Worm (Caenorhabditis elegans) whole organism, L3 larva: ENCODE results near the gene aak-1.

ENCODE experiments used
- R02D3.7 ChIP-seq: fragments of 150-350 bp; optimal IDR thresholded peaks from 2 replicates; lab custom pipeline; 2014; ENCODE audit warnings: missing biosample characterization, missing genetic modification characterization
- aly-2 ChIP-seq: fragments of 150-350 bp; optimal IDR thresholded peaks from 2 replicates; lab custom pipeline; 2014; ENCODE audit warnings: missing biosample characterization, missing genetic modification characterization
- ama-1 ChIP-seq: fragments of 150-350 bp; optimal IDR thresholded peaks from 2 replicates; lab custom pipeline; 2018
- ceh-16 ChIP-seq: sonication (generic microtip); optimal IDR thresholded peaks from 2 replicates; lab custom pipeline; 2017; ENCODE audit warnings: missing biosample characterization, missing genetic modification characterization
- ceh-82 ChIP-seq: fragments of 150-350 bp; optimal IDR thresholded peaks from 2 replicates; lab custom pipeline; 2014; ENCODE audit warnings: missing biosample characterization, missing genetic modification characterization
- ceh-9 ChIP-seq: sonication (generic microtip); optimal IDR thresholded peaks from 2 replicates; lab custom pipeline; 2018; ENCODE audit warnings: missing biosample characterization, missing genetic modification characterization
- daf-12 ChIP-seq: fragments of 150-350 bp; optimal IDR thresholded peaks from 2 replicates; lab custom pipeline; 2014; ENCODE audit warnings: missing biosample characterization, missing genetic modification reagents, missing genetic modification characterization
- egl-5 ChIP-seq: fragments of 150-350 bp; optimal IDR thresholded peaks from 2 replicates; lab custom pipeline; 2017; ENCODE audit warnings: missing biosample characterization, missing genetic modification reagents, missing genetic modification characterization, inconsistent platforms
- elt-1 ChIP-seq: fragments of 150-350 bp; optimal IDR thresholded peaks from 2 replicates; lab custom pipeline; 2014; ENCODE audit warnings: missing biosample characterization, missing genetic modification characterization
- elt-2 ChIP-seq: sonication (generic microtip); optimal IDR thresholded peaks from 2 replicates; lab custom pipeline; 2016; ENCODE audit warnings: missing genetic modification reagents, mild to moderate bottlenecking, missing genetic modification characterization, missing compliant biosample characterization
- elt-3 ChIP-seq, 3 experiments: fragments of 150-350 bp in 1 of 3; sonication (generic microtip) in 2 of 3; optimal IDR thresholded peaks; 2 replicates in 2 of 3; 4 replicates in 1 of 3; lab custom pipeline; 2014 to 2017; ENCODE audit warnings: missing biosample characterization in 3 of 3, missing genetic modification characterization in 3 of 3
- eor-1 ChIP-seq, 2 experiments: fragments of 150-350 bp; optimal IDR thresholded peaks; 2 replicates each; lab custom pipeline; 2014 to 2018; ENCODE audit warnings: missing biosample characterization in 2 of 2, missing genetic modification characterization in 2 of 2
- fkh-10 ChIP-seq: sonication (generic microtip); optimal IDR thresholded peaks from 2 replicates; lab custom pipeline; 2017; ENCODE audit warnings: missing biosample characterization, missing genetic modification reagents, missing genetic modification characterization
- fos-1 ChIP-seq: fragments of 150-350 bp; optimal IDR thresholded peaks from 2 replicates; lab custom pipeline; 2014; ENCODE audit warnings: missing biosample characterization, missing genetic modification characterization
- hmg-11 ChIP-seq: sonication (generic microtip); optimal IDR thresholded peaks from 2 replicates; lab custom pipeline; 2016; ENCODE audit warnings: missing genetic modification characterization, missing compliant biosample characterization
- jun-1 ChIP-seq: fragments of 150-350 bp; optimal IDR thresholded peaks from 2 replicates; lab custom pipeline; 2014; ENCODE audit warnings: missing biosample characterization, missing genetic modification reagents, missing genetic modification characterization
- lin-15B ChIP-seq: fragments of 150-350 bp; optimal IDR thresholded peaks from 2 replicates; lab custom pipeline; 2014; ENCODE audit warnings: missing biosample characterization, missing genetic modification characterization
- lin-39 ChIP-seq: fragments of 150-350 bp; optimal IDR thresholded peaks from 2 replicates; lab custom pipeline; 2018; ENCODE audit warnings: missing biosample characterization, missing genetic modification reagents, missing genetic modification characterization
- lsy-12 ChIP-seq: sonication (generic microtip); optimal IDR thresholded peaks from 2 replicates; lab custom pipeline; 2016; ENCODE audit warnings: mild to moderate bottlenecking, missing genetic modification characterization, missing compliant biosample characterization
- mdl-1 ChIP-seq: fragments of 150-350 bp; optimal IDR thresholded peaks from 2 replicates; lab custom pipeline; 2014; ENCODE audit warnings: missing biosample characterization, missing genetic modification characterization
- mml-1 ChIP-seq: fragments of 150-350 bp; sonication (generic microtip); optimal IDR thresholded peaks from 3 replicates; lab custom pipeline; 2014; ENCODE audit warnings: missing biosample characterization, missing genetic modification characterization
- nfya-1 ChIP-seq: sonication (generic microtip); optimal IDR thresholded peaks from 2 replicates; lab custom pipeline; 2017; ENCODE audit warnings: missing genetic modification characterization, mild to moderate bottlenecking, missing compliant biosample characterization, antibody characterized with exemption, moderate library complexity; ENCODE audit not compliant: insufficient read depth
- nhr-11 ChIP-seq: fragments of 150-350 bp; optimal IDR thresholded peaks from 2 replicates; lab custom pipeline; 2014; ENCODE audit warnings: missing biosample characterization, missing genetic modification characterization
- nhr-23 ChIP-seq: fragments of 150-350 bp; optimal IDR thresholded peaks from 2 replicates; lab custom pipeline; 2014; ENCODE audit warnings: missing biosample characterization, missing genetic modification reagents, missing genetic modification characterization
- nhr-25 ChIP-seq: sonication (generic microtip); optimal IDR thresholded peaks from 2 replicates; lab custom pipeline; 2017; ENCODE audit warnings: missing biosample characterization, missing genetic modification characterization
- nhr-28 ChIP-seq: fragments of 150-350 bp; optimal IDR thresholded peaks from 2 replicates; lab custom pipeline; 2014; ENCODE audit warnings: missing biosample characterization, missing genetic modification characterization
- nhr-43 ChIP-seq: sonication (generic microtip); optimal IDR thresholded peaks from 2 replicates; lab custom pipeline; 2016; ENCODE audit warnings: mild to moderate bottlenecking, missing genetic modification characterization, missing compliant biosample characterization; ENCODE audit not compliant: poor library complexity, severe bottlenecking
- nhr-67 ChIP-seq: fragments of 150-350 bp; optimal IDR thresholded peaks from 2 replicates; lab custom pipeline; 2014; ENCODE audit warnings: missing biosample characterization, missing genetic modification characterization
- pha-4 ChIP-seq: fragments of 150-350 bp; optimal IDR thresholded peaks from 2 replicates; lab custom pipeline; 2014; ENCODE audit warnings: missing biosample characterization, missing genetic modification reagents, missing genetic modification characterization
- pqm-1 ChIP-seq: fragments of 150-350 bp; optimal IDR thresholded peaks from 2 replicates; lab custom pipeline; 2017; ENCODE audit warnings: missing biosample characterization, missing genetic modification characterization, inconsistent platforms
- sea-2 ChIP-seq: fragments of 150-350 bp; sonication (generic microtip); optimal IDR thresholded peaks from 4 replicates; lab custom pipeline; 2014; ENCODE audit warnings: missing biosample characterization, missing genetic modification reagents, missing genetic modification characterization
- skn-1 ChIP-seq: fragments of 150-350 bp; optimal IDR thresholded peaks from 2 replicates; lab custom pipeline; 2014; ENCODE audit warnings: missing biosample characterization, missing genetic modification characterization
- snpc-4 ChIP-seq: fragments of 150-350 bp; optimal IDR thresholded peaks from 2 replicates; lab custom pipeline; 2014; ENCODE audit warnings: missing biosample characterization, missing genetic modification characterization
- tbx-2 ChIP-seq: sonication (generic microtip); optimal IDR thresholded peaks from 2 replicates; lab custom pipeline; 2016; ENCODE audit warnings: mild to moderate bottlenecking, missing genetic modification characterization, missing compliant biosample characterization
- unc-39 ChIP-seq: sonication (generic microtip); optimal IDR thresholded peaks from 4 replicates; lab custom pipeline; 2017; ENCODE audit warnings: missing biosample characterization, missing genetic modification characterization
- unc-62 ChIP-seq: fragments of 150-350 bp; sonication (generic microtip); optimal IDR thresholded peaks from 4 replicates; lab custom pipeline; 2014; ENCODE audit warnings: missing biosample characterization, missing genetic modification reagents, missing genetic modification characterization
- ztf-11 ChIP-seq: fragments of 150-350 bp; optimal IDR thresholded peaks from 2 replicates; lab custom pipeline; 2014; ENCODE audit warnings: missing biosample characterization, missing genetic modification characterization

Gene aak-1

DNA sequence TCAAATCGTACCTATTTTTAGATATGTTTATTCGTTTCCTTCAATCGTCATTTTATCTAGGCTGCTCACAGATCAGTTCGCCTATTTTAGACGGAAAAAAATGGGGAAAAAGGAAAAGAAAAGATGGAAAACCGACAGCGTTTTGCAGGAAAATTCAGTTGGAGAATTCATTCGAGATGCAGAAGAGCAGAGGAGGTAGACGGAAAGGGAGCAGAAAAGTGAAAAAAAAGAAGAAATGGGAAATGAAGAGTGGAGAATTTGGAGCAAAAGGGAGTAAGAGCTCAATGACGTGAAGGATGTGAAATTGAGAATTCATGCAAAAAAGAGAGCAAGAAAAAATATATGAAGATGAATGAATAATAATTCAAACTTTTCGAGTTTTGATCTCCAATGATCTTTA, 23.6 kb upstream of the aak-1 start:
- TF ChIP-seq skn-1, result no peak

DNA sequence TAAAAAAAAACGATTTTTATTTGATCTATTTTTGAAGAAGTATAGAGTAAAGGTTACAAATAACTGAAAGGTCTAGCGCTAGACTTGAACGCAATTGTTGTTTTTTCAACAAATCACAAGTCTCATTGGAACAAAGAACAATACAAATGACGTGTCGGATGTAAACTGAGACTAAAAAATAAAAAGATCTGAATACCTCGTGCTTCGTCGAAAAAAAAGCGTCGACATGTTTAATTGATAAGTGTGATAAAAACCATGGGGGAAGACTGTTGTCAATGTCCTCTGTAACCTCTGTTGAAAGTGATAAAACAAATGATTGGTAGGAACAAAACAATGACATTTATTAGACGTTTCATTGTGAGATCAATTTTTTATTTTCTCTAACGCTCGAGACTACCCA, 21.9 kb upstream of the aak-1 start:
- TF ChIP-seq nfya-1 (tag; lab: Kevin White, UChicago) (peak; percentile 21), sea-2 (no peak), snpc-4 (tag; lab: Kevin White, UChicago) (no peak), pha-4 (tag; lab: Kevin White, UChicago) (peak; percentile 6), jun-1 (peak; percentile 17), ama-1 (lab: Kevin White, UChicago) (no peak), nhr-25 (tag; lab: Kevin White, UChicago) (peak; percentile 10), elt-2 (tag; lab: Kevin White, UChicago) (peak; percentile 74), ztf-11 (tag; lab: Kevin White, UChicago) (no peak), eor-1 (tag; optimal IDR thresholded peaks at IDR 0.05; lab: Kevin White, UChicago) (no peak), aly-2 (tag; lab: Kevin White, UChicago) (no peak), mml-1 (tag; lab: Kevin White, UChicago) (no peak), elt-3 (tag; optimal IDR thresholded peaks at IDR 0.05; lab: Kevin White, UChicago) (no peak), fkh-10 (GFP tag; lab: Kevin White, UChicago) (no peak), ceh-16 (no peak), nhr-28 (tag; lab: Kevin White, UChicago) (no peak), ceh-82 (tag; lab: Kevin White, UChicago) (no peak), elt-1 (tag; lab: Kevin White, UChicago) (no peak), pqm-1 (tag; lab: Kevin White, UChicago) (peak; percentile 75), nhr-43 (tag; lab: Kevin White, UChicago) (no peak), daf-12 (tag; lab: Kevin White, UChicago) (no peak), hmg-11 (tag; lab: Kevin White, UChicago) (no peak), nhr-67 (tag; lab: Kevin White, UChicago) (no peak), fos-1 (tag; lab: Kevin White, UChicago) (no peak)
- TF ChIP-seq, all 47 proteins: peak for 6

DNA sequence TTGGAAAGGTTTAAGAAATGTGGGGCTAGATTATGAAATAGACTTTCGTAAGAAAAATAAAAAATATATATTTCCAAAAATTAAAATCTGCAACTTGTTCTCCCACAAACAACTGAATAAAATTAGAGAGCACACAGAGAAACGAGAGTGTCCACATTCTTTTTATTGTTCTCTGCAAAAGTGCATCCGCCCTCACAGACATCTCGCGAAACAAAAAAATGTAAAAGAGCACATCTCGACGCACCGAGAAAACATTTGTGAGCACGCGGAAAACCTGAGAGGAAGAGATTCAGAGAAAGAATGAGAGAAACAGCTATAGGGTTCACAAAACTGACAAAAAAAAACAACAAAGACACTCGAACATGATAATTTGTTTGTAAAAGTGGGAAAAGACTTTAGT, 21.2 kb upstream of the aak-1 start:
- TF ChIP-seq lin-15B (tag; lab: Kevin White, UChicago), result no peak
- peak; percentile 62 for TF ChIP-seq nfya-1 (tag; lab: Kevin White, UChicago)
- peak; percentile 68 for TF ChIP-seq lin-39 (tag; lab: Kevin White, UChicago)
- TF ChIP-seq, all 47 proteins: peak for 2

DNA sequence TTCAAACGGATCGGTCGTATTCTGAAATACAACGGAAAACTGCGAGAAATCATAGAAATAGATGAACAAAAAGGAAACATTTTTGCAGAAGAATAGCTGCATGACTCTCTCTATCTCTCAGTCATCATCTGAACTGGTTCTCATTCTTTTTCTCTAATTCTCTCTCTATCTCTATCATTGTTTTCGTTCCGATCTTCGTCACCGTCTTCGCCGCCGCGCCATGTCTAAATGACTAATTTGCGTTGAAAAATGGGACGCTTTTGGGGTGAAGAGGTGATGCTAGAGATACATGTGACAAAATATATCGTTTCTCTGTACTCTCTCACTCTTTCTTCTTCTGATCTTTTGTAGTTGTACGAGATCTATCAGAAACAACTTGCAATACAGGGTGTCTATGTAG, 19.6 kb upstream of the aak-1 start:
- TF ChIP-seq ztf-11 (tag; lab: Kevin White, UChicago) (no peak), snpc-4 (tag; lab: Kevin White, UChicago) (no peak), nhr-25 (tag; lab: Kevin White, UChicago) (peak; percentile 93), nhr-11 (tag; lab: Kevin White, UChicago) (no peak), lin-15B (tag; lab: Kevin White, UChicago) (peak; percentile 8), lin-39 (tag; lab: Kevin White, UChicago) (peak; percentile 62), nfya-1 (tag; lab: Kevin White, UChicago) (peak; percentile 55), nhr-43 (tag; lab: Kevin White, UChicago) (peak; percentile 81), skn-1 (peak; percentile 23), fos-1 (tag; lab: Kevin White, UChicago) (peak; percentile 44), nhr-23 (tag; lab: Kevin White, UChicago) (peak; percentile 97), tbx-2 (tag; lab: Kevin White, UChicago) (peak; percentile 21), elt-1 (tag; lab: Kevin White, UChicago) (peak; percentile 48), mdl-1 (peak; percentile 78), nhr-28 (tag; lab: Kevin White, UChicago) (no peak), egl-5 (tag; lab: Kevin White, UChicago) (peak; percentile 78)

DNA sequence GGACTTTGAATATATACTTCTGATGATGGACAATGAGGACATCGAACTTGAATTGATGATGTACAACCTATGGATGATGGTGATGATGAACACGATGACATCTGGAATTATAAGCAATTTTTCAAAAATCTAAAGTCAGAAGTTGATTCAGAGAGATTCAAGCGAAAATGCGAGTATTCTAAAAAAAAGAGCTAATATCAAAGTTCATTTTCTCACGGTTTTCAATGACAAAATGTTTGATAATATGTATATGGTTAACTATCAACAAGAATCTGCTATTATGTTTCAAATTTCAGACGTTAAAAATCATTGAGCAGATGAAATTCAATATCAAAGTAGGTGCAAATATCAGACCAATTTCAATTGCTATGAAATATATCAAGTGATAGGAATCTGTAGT, 19.0 kb upstream of the aak-1 start, which contains the start of gene K02D10.4:
K02D10.4 (minus strand) TSS at position 101 of the 400 bp plus-strand sequence.
- TF ChIP-seq unc-62 (no peak), mml-1 (tag; lab: Kevin White, UChicago) (no peak), nhr-28 (tag; lab: Kevin White, UChicago) (no peak), aly-2 (tag; lab: Kevin White, UChicago) (no peak), tbx-2 (tag; lab: Kevin White, UChicago) (no peak), lsy-12 (tag; lab: Kevin White, UChicago) (no peak), R02D3.7 (tag; lab: Kevin White, UChicago) (no peak), nhr-25 (tag; lab: Kevin White, UChicago) (no peak), unc-39 (tag; lab: Kevin White, UChicago) (no peak), lin-15B (tag; lab: Kevin White, UChicago) (no peak), ceh-9 (no peak)
